Fruit fly (Drosophila melanogaster): ENCODE results near the gene rdgA.

rdgA gene

DNA sequence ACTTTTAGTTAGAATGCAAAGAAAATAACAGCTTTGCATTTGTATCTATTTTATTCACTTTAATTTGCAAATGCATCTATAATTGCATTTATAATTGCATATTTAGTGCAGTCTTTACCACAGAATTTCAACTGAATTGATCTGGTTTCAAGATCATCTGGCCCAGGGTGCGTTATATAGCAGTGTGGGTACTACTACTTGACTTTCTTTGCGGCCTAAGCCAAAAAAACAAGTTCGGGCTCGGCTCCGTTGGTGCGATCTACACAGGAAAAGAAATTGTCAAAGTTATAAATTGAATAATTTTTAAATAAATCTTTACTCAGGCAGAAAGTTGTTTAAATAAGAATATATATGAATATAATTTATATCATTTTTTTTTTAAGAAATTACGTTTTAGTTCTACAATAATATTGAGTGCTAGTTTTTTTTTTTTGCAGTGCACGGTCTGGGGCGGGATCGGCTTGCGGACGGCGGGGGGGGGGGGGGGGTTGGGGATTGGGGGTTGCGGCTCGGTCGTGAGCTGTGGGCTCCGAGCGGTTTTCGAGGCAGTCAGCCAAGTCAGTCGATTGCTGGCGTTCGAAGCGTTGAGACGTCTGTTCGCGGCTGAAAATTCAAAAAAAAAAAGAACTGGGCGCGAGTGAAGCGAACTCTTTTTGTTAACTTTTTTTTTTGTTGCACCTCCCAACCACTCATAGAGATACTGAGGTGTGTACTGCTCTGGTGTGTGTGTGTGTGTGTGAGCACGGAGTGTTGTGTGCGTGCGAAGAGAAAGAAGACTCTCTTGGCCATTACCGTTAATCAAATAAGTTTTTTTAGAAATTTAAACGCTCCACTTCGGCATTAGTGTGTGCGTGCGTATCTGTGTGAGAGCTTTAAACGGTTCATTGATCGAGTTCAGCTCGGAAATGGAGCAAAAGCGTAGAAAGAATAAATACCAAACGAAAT is 43.0 kb upstream of the rdgA start (continued):
- TF ChIP-seq gce (GFP tag; IDR thresholded peaks at IDR 0.05) (peak; percentile 65; the same call in 1 of the 3 replicates), CG18619 (GFP tag; optimal IDR thresholded peaks at IDR 0.05) (peak; percentile 72), mirr (GFP tag; optimal IDR thresholded peaks at IDR 0.05) (no peak), zen2 (GFP tag; IDR thresholded peaks at IDR 0.05; ENCODE audit: partially characterized antibody) (no peak), row (GFP tag; IDR thresholded peaks at IDR 0.05) (peak; percentile 83), HLHmδ (GFP tag; optimal IDR thresholded peaks at IDR 0.05) (no peak), wor (GFP tag; IDR thresholded peaks at IDR 0.05) (peak; percentile 50), oc (tag; optimal IDR thresholded peaks at IDR 0.05) (peak; percentile 74), CG32532 (GFP tag; IDR thresholded peaks at IDR 0.05) (peak; percentile 88), CG10321 (GFP tag; IDR thresholded peaks at IDR 0.05) (0 out of 2 replicates have a peak, but pooled peaks have one; percentile 43), CG8924 (tag; optimal IDR thresholded peaks at IDR 0.05) (peak; percentile 81), Med (GFP tag) (peak; percentile 54), Usf (GFP tag; optimal IDR thresholded peaks at IDR 0.05) (peak; percentile 50), CG32767 (GFP tag; IDR thresholded peaks at IDR 0.05) (peak; percentile 74), HHEX (GFP tag; optimal IDR thresholded peaks at IDR 0.05) (peak; percentile 80), CG4424 (GFP tag; optimal IDR thresholded peaks at IDR 0.05) (peak; percentile 74), kay (GFP tag; optimal IDR thresholded peaks at IDR 0.05) (peak; percentile 65), CG12071 (GFP tag; optimal IDR thresholded peaks at IDR 0.05) (peak; percentile 6), CG10274 (GFP tag; optimal IDR thresholded peaks at IDR 0.05) (peak; percentile 39), twi (tag; optimal IDR thresholded peaks at IDR 0.05) (peak; percentile 63), CG11085 (GFP tag; IDR thresholded peaks at IDR 0.05) (peak; percentile 50), gsb (GFP tag; IDR thresholded peaks at IDR 0.05) (peak; percentile 59), chinmo (GFP tag; IDR thresholded peaks at IDR 0.05; ENCODE audit: partially characterized antibody) (peak; percentile 80; the same call in 1 of the 4 replicates), slou (GFP tag; optimal IDR thresholded peaks at IDR 0.05) (peak; percentile 15), CG13775 (GFP tag; optimal IDR thresholded peaks at IDR 0.05) (peak; percentile 73), CG12659 (GFP tag; optimal IDR thresholded peaks at IDR 0.05) (peak; percentile 82), CG16815 (GFP tag; optimal IDR thresholded peaks at IDR 0.05) (peak; percentile 54), CG9437 (GFP tag; optimal IDR thresholded peaks at IDR 0.05) (peak; percentile 61), tin (GFP tag; optimal IDR thresholded peaks at IDR 0.05) (peak; percentile 43), danr (GFP tag; IDR thresholded peaks at IDR 0.05) (peak; percentile 74), CG9609 (GFP tag; optimal IDR thresholded peaks at IDR 0.05) (peak; percentile 21), CG10147 (GFP tag; optimal IDR thresholded peaks at IDR 0.05) (peak; percentile 66), esg (GFP tag; conservative IDR thresholded peaks at IDR 0.05) (peak; percentile 78), CG31224 (GFP tag; IDR thresholded peaks at IDR 0.05) (peak; percentile 77), da (GFP tag; optimal IDR thresholded peaks at IDR 0.05) (no peak), Myb (GFP tag; optimal IDR thresholded peaks at IDR 0.05) (peak; percentile 16), Hr39 (optimal IDR thresholded peaks at IDR 0.05) (no peak), CG9932 (GFP tag; IDR thresholded peaks at IDR 0.05) (peak; percentile 82), CG16863 (GFP tag; optimal IDR thresholded peaks at IDR 0.05) (no peak), CG13894 (tag; optimal IDR thresholded peaks at IDR 0.05) (peak; percentile 87), lola (GFP tag; optimal IDR thresholded peaks at IDR 0.05) (peak in 1 of 3 experiments; percentile 81), CkIIα-i1 (GFP tag; IDR thresholded peaks at IDR 0.05) (no peak), sug (tag; optimal IDR thresholded peaks at IDR 0.05) (peak; percentile 77), CG17359 (tag; optimal IDR thresholded peaks at IDR 0.05) (peak; percentile 84), Fer1 (GFP tag; optimal IDR thresholded peaks at IDR 0.05) (peak; percentile 90), CG18764 (GFP tag; optimal IDR thresholded peaks at IDR 0.05) (peak; percentile 6), HLH4C (GFP tag; IDR thresholded peaks at IDR 0.05; ENCODE audit: partially characterized antibody) (0 out of 3 replicates have a peak, but pooled peaks have one; percentile 33), CG15479 (GFP tag; optimal IDR thresholded peaks at IDR 0.05) (no peak)

Measured in whole organism, embryonic.